Worm (Caenorhabditis elegans): ENCODE data around the gene fbxa-25.
"Not testable (repeated sequence)": the region's sequence is repeated elsewhere in the genome, so short reads cannot be mapped to it uniquely, and the experiment has no call there.

- not testable (repeated sequence) for TF ChIP-seq die-1 (tag; optimal IDR thresholded peaks at IDR 0.05); nhr-90 (tag; optimal IDR thresholded peaks at IDR 0.05); ztf-22 (GFP tag; optimal IDR thresholded peaks at IDR 0.05)
These were observed 26.2 kb upstream of the fbxa-25 start, which contains the start of gene Y82E9BR.10 for ce11 chrIII:1375491-1375890.
